Worm (Caenorhabditis elegans): Measurements from ENCODE around the gene C07D8.6.

Gene C07D8.6

ce11 chrX:7371945-7372344 is 30.6 kb downstream of the C07D8.6 start:
- TF ChIP-seq hmg-1.2 (GFP tag; IDR thresholded peaks at IDR 0.05), result no peak
- no peak for TF ChIP-seq egrh-3 (GFP tag; IDR thresholded peaks at IDR 0.05)
- TF ChIP-seq hlh-12 (tag; optimal IDR thresholded peaks at IDR 0.05), result no peak
- no peak for TF ChIP-seq ceh-91 (GFP tag; IDR thresholded peaks at IDR 0.05)
- no peak for TF ChIP-seq sea-2 (GFP tag; IDR thresholded peaks at IDR 0.05)
- TF ChIP-seq lin-54 (GFP tag; optimal IDR thresholded peaks at IDR 0.05), result no peak
- TF ChIP-seq Y79H2A.3 (GFP tag; conservative IDR thresholded peaks at IDR 0.05), result no peak
- no peak for TF ChIP-seq let-607 (tag; optimal IDR thresholded peaks at IDR 0.05)
- TF ChIP-seq dox-1 (GFP tag; IDR thresholded peaks at IDR 0.05), result no peak
- no peak for TF ChIP-seq rpc-1 (optimal IDR thresholded peaks at IDR 0.05)
- no peak for TF ChIP-seq rpc-1 (tag; optimal IDR thresholded peaks at IDR 0.05)
- TF ChIP-seq T26A5.8 (tag; optimal IDR thresholded peaks at IDR 0.05), result no peak
- no peak for TF ChIP-seq ceh-40 (GFP tag; IDR thresholded peaks at IDR 0.05)
- TF ChIP-seq Y53G8AR.9 (GFP tag; conservative IDR thresholded peaks at IDR 0.05), result no peak

ce11 chrX:7376941-7377340 is 35.6 kb downstream of the C07D8.6 start, which contains the start of gene npr-8:
TSS of gene npr-8 (plus strand) at chrX:7377302.
- TF ChIP-seq lin-40 (tag; optimal IDR thresholded peaks at IDR 0.05), result no peak
- no peak for TF ChIP-seq snpc-1.3 (tag; optimal IDR thresholded peaks at IDR 0.05; ENCODE audit: insufficient read depth)
- no peak for TF ChIP-seq ceh-58 (GFP tag; IDR thresholded peaks at IDR 0.05)
- no peak for TF ChIP-seq ztf-3 (GFP tag; optimal IDR thresholded peaks at IDR 0.05)

- TF ChIP-seq B0035.1 (tag; optimal IDR thresholded peaks at IDR 0.05), result no peak
- TF ChIP-seq snpc-4 (GFP tag; optimal IDR thresholded peaks at IDR 0.05), result peak; percentile 48
- TF ChIP-seq snpc-4 (tag; optimal IDR thresholded peaks at IDR 0.05), result no peak
- no peak for TF ChIP-seq C06A6.2 (GFP tag; conservative IDR thresholded peaks at IDR 0.05)
- 0 out of 2 replicates have a peak, but pooled peaks have one; percentile 44 for TF ChIP-seq madf-3 (GFP tag; IDR thresholded peaks at IDR 0.05)
- peak; percentile 78 for TF ChIP-seq him-1 (tag; optimal IDR thresholded peaks at IDR 0.05)
- peak; percentile 12 for TF ChIP-seq madf-10 (tag; optimal IDR thresholded peaks at IDR 0.05)
- TF ChIP-seq D2030.7 (GFP tag; IDR thresholded peaks at IDR 0.05), result no peak
- TF ChIP-seq rec-8 (tag; optimal IDR thresholded peaks at IDR 0.05), result peak in 1 of 2 experiments; percentile 26
- TF ChIP-seq atf-7 (tag; optimal IDR thresholded peaks at IDR 0.05), result peak; percentile 8
- TF ChIP-seq ekl-4 (GFP tag; IDR thresholded peaks at IDR 0.05), result peak; percentile 54; the same call in 1 of the 2 replicates
- peak; percentile 39 for TF ChIP-seq sptf-2 (GFP tag; optimal IDR thresholded peaks at IDR 0.05)
- no peak for TF ChIP-seq K12H6.12 (tag; optimal IDR thresholded peaks at IDR 0.05)
- TF ChIP-seq pbrm-1 (GFP tag; IDR thresholded peaks at IDR 0.05), result peak; percentile 63
- TF ChIP-seq mes-4 (tag; optimal IDR thresholded peaks at IDR 0.05), result peak; percentile 31
- TF ChIP-seq ceh-27 (GFP tag; optimal IDR thresholded peaks at IDR 0.05), result no peak
- TF ChIP-seq snpc-3.4 (tag; optimal IDR thresholded peaks at IDR 0.05), result peak; percentile 31
- TF ChIP-seq akir-1 (GFP tag; optimal IDR thresholded peaks at IDR 0.05), result no peak
- peak; percentile 32 for TF ChIP-seq ZK185.1 (tag; optimal IDR thresholded peaks at IDR 0.05; ENCODE audit: poor library complexity, severe bottlenecking)
- TF ChIP-seq die-1 (tag; optimal IDR thresholded peaks at IDR 0.05), result peak; percentile 61
- TF ChIP-seq ama-1 (optimal IDR thresholded peaks at IDR 0.05), result no peak
- TF ChIP-seq ama-1 (GFP tag; optimal IDR thresholded peaks at IDR 0.05), result peak in 1 of 2 experiments; percentile 47
- no peak for TF ChIP-seq ztf-6 (GFP tag; IDR thresholded peaks at IDR 0.05)
- TF ChIP-seq snpc-1.3 (tag; optimal IDR thresholded peaks at IDR 0.05; ENCODE audit: insufficient read depth), result peak; percentile 70
- TF ChIP-seq B0261.1 (tag; optimal IDR thresholded peaks at IDR 0.05), result peak; percentile 72
- TF ChIP-seq rpc-1 (optimal IDR thresholded peaks at IDR 0.05), result peak; percentile 83
- TF ChIP-seq rpc-1 (tag; optimal IDR thresholded peaks at IDR 0.05), result peak; percentile 92
- peak; percentile 55; the same call in 1 of the 2 replicates for TF ChIP-seq nfyb-1 (GFP tag; IDR thresholded peaks at IDR 0.05)
- no peak for TF ChIP-seq bed-1 (GFP tag; IDR thresholded peaks at IDR 0.05)
- TF ChIP-seq tbp1 (GFP tag; optimal IDR thresholded peaks at IDR 0.05), result peak; percentile 87
- peak; percentile 17 for TF ChIP-seq mxl-1 (tag; optimal IDR thresholded peaks at IDR 0.05)
These were observed 37.3 kb downstream of the C07D8.6 start for ce11 chrX:7378608-7379007.
